Fruit fly (Drosophila melanogaster) Kc167 (cell line): ENCODE measurements around the gene Cpr64Ad.

Experiments
- Myc ChIP-seq: fragments of >200 bp; optimal IDR thresholded peaks from 2 replicates; lab custom pipeline; 2017; ENCODE audit warnings: missing external identifiers
- Sin3A ChIP-seq: fragments of >200 bp; optimal IDR thresholded peaks from 2 replicates; lab custom pipeline; 2018; ENCODE audit warnings: missing external identifiers
- insv ChIP-seq: fragments of >200 bp; optimal IDR thresholded peaks from 3 replicates; lab custom pipeline; 2018; ENCODE audit warnings: missing external identifiers
- psq ChIP-seq: fragments of >200 bp; optimal IDR thresholded peaks from 2 replicates; lab custom pipeline; 2017; ENCODE audit warnings: missing external identifiers
- ttk ChIP-seq: sonication (Bioruptor generic); optimal IDR thresholded peaks from 2 replicates; lab custom pipeline; 2017; ENCODE audit warnings: missing external identifiers

DNA sequence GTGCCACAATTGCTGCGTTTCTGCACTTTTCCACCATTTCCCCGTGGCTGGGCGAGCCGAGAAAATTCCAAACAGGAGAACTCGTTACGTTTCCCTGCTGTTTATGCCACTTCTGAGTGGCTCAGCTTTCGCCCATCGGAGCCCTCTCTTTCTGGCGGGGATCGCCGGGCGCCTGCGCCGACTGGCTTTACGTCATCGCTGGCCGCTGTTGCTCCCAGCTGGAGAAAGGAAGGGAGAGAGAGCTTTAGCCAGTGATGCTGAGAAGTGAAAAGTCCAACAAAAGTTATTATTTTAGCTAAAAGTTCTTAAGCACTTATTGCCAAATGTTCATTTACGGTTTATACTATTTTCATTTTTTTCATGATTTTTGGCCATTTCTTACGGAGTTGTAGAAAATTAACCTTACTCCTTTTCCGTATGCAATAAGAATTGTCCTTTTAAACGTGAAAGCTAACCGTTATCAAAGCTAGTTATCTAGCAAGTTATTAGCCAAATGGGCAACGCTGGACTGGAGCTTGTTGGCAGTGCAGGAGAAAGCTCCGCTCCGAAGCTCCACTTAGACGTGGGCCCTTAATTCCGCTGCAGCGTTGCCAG lies 27.2 kb upstream of the Cpr64Ad start, which contains the start of the genes Teh2 and tipE:
- TF ChIP-seq ttk (no peak), insv (lab: Kevin White, UChicago) (no peak), psq (lab: Kevin White, UChicago) (no peak), Sin3A (no peak), Myc (lab: Kevin White, UChicago) (no peak)
